Worm (Caenorhabditis elegans): ENCODE results near the gene ubc-18.

ubc-18 gene

ce11 chrIII:7084908-7085307 is 16.5 kb upstream of the ubc-18 start, which contains the start of gene tofu-7:
Gene tofu-7 (minus strand): TSS chrIII:7085018.
- TF ChIP-seq ets-7 (tag; optimal IDR thresholded peaks at IDR 0.05) = no peak

- no peak for TF ChIP-seq flt-1 (GFP tag; IDR thresholded peaks at IDR 0.05)
- no peak for TF ChIP-seq hmbx-1 (tag; optimal IDR thresholded peaks at IDR 0.05)
- no peak for TF ChIP-seq ceh-13 (GFP tag; optimal IDR thresholded peaks at IDR 0.05)
- TF ChIP-seq pes-1 (GFP tag; IDR thresholded peaks at IDR 0.05) = no peak
- no peak for TF ChIP-seq ama-1 (optimal IDR thresholded peaks at IDR 0.05)
- TF ChIP-seq hnd-1 (tag; optimal IDR thresholded peaks at IDR 0.05) = no peak
- no peak for TF ChIP-seq tra-4 (tag; optimal IDR thresholded peaks at IDR 0.05)
- TF ChIP-seq tbx-37 (GFP tag; conservative IDR thresholded peaks at IDR 0.05) = no peak
- TF ChIP-seq F13C5.2 (tag; optimal IDR thresholded peaks at IDR 0.05) = no peak
- TF ChIP-seq hmg-4 (GFP tag; optimal IDR thresholded peaks at IDR 0.05) = no peak
- no peak for TF ChIP-seq aly-1 (tag; optimal IDR thresholded peaks at IDR 0.05)
- no peak for TF ChIP-seq ceh-36 (tag; optimal IDR thresholded peaks at IDR 0.05)
- TF ChIP-seq tbx-11 (GFP tag; IDR thresholded peaks at IDR 0.05) = no peak
- TF ChIP-seq scrt-1 (GFP tag; IDR thresholded peaks at IDR 0.05) = no peak
- TF ChIP-seq B0310.2 (tag; optimal IDR thresholded peaks at IDR 0.05) = no peak
- TF ChIP-seq sea-1 (GFP tag; conservative IDR thresholded peaks at IDR 0.05) = no peak
- no peak for TF ChIP-seq ets-7 (tag; optimal IDR thresholded peaks at IDR 0.05)
Measured at ce11 chrIII:7083106-7083505, 14.7 kb upstream of the ubc-18 start.

ce11 chrIII:7081488-7081887 is 13.1 kb upstream of the ubc-18 start:
- no peak for TF ChIP-seq hmg-4 (GFP tag; optimal IDR thresholded peaks at IDR 0.05)
- TF ChIP-seq aly-1 (tag; optimal IDR thresholded peaks at IDR 0.05) = no peak
- no peak for TF ChIP-seq ceh-36 (tag; optimal IDR thresholded peaks at IDR 0.05)
- no peak for TF ChIP-seq sea-1 (GFP tag; conservative IDR thresholded peaks at IDR 0.05)
- TF ChIP-seq hnd-1 (tag; optimal IDR thresholded peaks at IDR 0.05) = no peak
- TF ChIP-seq tbx-37 (GFP tag; conservative IDR thresholded peaks at IDR 0.05) = no peak
- TF ChIP-seq B0310.2 (tag; optimal IDR thresholded peaks at IDR 0.05) = no peak
- TF ChIP-seq scrt-1 (GFP tag; IDR thresholded peaks at IDR 0.05) = no peak
- TF ChIP-seq tbx-11 (GFP tag; IDR thresholded peaks at IDR 0.05) = no peak
- TF ChIP-seq hmbx-1 (tag; optimal IDR thresholded peaks at IDR 0.05) = no peak
- TF ChIP-seq pes-1 (GFP tag; IDR thresholded peaks at IDR 0.05) = no peak
- no peak for TF ChIP-seq tra-4 (tag; optimal IDR thresholded peaks at IDR 0.05)
- no peak for TF ChIP-seq flt-1 (GFP tag; IDR thresholded peaks at IDR 0.05)
- no peak for TF ChIP-seq ets-7 (tag; optimal IDR thresholded peaks at IDR 0.05)
- no peak for TF ChIP-seq F13C5.2 (tag; optimal IDR thresholded peaks at IDR 0.05)
- TF ChIP-seq ceh-13 (GFP tag; optimal IDR thresholded peaks at IDR 0.05) = no peak
- TF ChIP-seq ama-1 (optimal IDR thresholded peaks at IDR 0.05) = no peak

DNA sequence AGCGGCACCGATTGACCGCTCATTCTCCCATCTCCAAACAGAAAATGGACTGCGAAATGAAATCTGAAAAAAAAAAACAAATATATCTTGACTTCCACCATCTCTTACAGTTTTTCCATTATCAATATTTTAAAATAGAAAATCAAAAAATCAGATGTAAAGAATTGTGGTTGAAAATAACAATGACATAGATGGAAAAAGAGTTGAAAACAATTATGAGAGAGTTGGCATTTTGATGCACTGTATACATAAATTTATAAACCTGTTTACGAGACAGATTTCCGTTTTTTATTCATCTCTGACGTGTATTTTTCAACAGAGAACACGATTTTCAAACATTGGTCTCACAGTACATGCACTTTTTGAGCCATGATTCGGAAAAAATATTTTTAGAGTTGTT is 12.3 kb upstream of the ubc-18 start, which contains the start of gene ZK418.7:
TSS of gene ZK418.7 (minus strand) at position 101 of the 400 bp plus-strand sequence.
- no peak for TF ChIP-seq ceh-36 (tag; optimal IDR thresholded peaks at IDR 0.05)
- no peak for TF ChIP-seq ama-1 (optimal IDR thresholded peaks at IDR 0.05)
- TF ChIP-seq sea-1 (GFP tag; conservative IDR thresholded peaks at IDR 0.05) = no peak
- TF ChIP-seq flt-1 (GFP tag; IDR thresholded peaks at IDR 0.05) = no peak
- no peak for TF ChIP-seq tbx-11 (GFP tag; IDR thresholded peaks at IDR 0.05)
- no peak for TF ChIP-seq B0310.2 (tag; optimal IDR thresholded peaks at IDR 0.05)

- TF ChIP-seq hmbx-1 (tag; optimal IDR thresholded peaks at IDR 0.05) (no peak), aly-1 (tag; optimal IDR thresholded peaks at IDR 0.05) (no peak), B0310.2 (tag; optimal IDR thresholded peaks at IDR 0.05) (no peak), sea-1 (GFP tag; conservative IDR thresholded peaks at IDR 0.05) (no peak)
Measured at ce11 chrIII:7078737-7079136, 10.4 kb upstream of the ubc-18 start, which contains the start of gene ZK418.6. Gene ZK418.6 (minus strand): TSS chrIII:7078837.

DNA sequence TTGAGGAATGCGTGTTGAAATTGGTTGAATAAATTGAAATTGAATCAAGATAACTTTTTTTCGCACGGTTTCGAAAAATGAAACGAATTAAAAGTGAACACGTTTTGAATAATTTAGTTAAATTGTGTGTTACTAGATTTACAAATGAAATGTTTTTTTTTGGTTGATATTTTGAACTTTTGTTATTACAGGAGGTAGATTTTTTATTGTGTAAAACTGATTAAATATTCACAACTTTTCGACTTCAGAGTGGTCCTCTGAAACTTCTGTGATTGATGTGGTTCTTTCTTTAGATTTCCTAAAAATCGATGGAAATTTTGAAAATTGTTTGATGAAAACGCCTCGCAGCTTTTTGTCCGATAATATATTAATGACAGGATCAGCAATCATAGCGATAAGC is 8.0 kb upstream of the ubc-18 start, which contains the start of gene ZK418.13:
TSS of gene ZK418.13 (minus strand) at position 101 of the 400 bp plus-strand sequence.
- TF ChIP-seq tra-4 (tag; optimal IDR thresholded peaks at IDR 0.05) = no peak

DNA sequence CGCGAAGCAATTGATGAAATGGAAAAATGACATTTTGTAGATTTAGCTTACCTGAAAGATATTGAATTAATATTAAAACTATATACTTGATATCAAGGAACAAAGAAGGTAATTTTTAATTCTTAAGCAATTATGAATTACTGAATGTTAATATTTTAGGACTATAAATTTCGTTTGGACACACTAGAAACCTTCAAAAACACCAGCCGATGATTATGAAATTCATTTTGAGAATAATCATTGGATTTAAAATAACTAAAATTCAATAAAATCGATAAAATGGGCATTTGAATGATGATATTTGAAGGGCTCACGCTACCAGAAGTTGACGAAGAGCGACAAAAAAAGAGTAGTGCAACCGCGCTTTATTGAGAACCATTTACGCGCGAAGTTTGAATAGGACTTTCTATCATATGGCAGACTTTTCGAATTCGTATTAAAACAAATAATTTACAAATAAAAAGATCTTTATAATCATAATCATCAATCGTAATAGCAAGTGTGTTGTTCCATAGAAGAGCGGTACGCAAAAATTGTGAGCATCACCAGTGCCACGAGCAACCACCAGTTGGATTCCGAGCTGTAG is 5.5 kb upstream of the ubc-18 start, which contains the start of gene ZK418.5:
TSS of gene ZK418.5 (minus strand) at position 51 of the 586 bp plus-strand sequence.
- TF ChIP-seq F13C5.2 (tag; optimal IDR thresholded peaks at IDR 0.05) (peak; percentile 60), sea-1 (GFP tag; conservative IDR thresholded peaks at IDR 0.05) (no peak), tbx-11 (GFP tag; IDR thresholded peaks at IDR 0.05) (no peak), ets-7 (tag; optimal IDR thresholded peaks at IDR 0.05) (no peak), ama-1 (optimal IDR thresholded peaks at IDR 0.05) (no peak), aly-1 (tag; optimal IDR thresholded peaks at IDR 0.05) (no peak), ceh-13 (GFP tag; optimal IDR thresholded peaks at IDR 0.05) (no peak), hnd-1 (tag; optimal IDR thresholded peaks at IDR 0.05) (no peak), tra-4 (tag; optimal IDR thresholded peaks at IDR 0.05) (no peak)

DNA sequence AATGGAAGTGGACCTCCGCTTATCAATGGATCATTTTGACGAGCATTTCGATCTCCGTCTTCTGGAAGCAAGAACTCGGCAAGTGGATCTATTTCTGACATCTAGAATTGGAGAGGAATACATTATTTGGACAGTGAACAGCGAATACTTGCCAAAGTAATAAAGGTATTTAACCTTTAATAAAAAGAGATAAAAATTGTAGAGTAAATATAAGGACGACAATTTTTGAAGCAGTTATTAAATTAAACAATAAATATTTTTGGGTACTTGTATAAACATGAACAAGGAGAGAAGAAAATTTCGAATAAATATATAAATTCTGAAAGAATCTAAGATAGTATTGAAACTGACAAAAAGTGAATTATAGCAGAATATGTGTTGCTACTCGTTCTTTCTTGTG is 4.1 kb upstream of the ubc-18 start, which contains the start of gene lin-37:
TSS of gene lin-37 (minus strand) at position 101 of the 400 bp plus-strand sequence.
- no peak for TF ChIP-seq pes-1 (GFP tag; IDR thresholded peaks at IDR 0.05)
- no peak for TF ChIP-seq sea-1 (GFP tag; conservative IDR thresholded peaks at IDR 0.05)
- no peak for TF ChIP-seq hmbx-1 (tag; optimal IDR thresholded peaks at IDR 0.05)
- TF ChIP-seq B0310.2 (tag; optimal IDR thresholded peaks at IDR 0.05) = no peak

ce11 chrIII:7069981-7070380 is 1.6 kb upstream of the ubc-18 start, which contains the start of gene tmem-17:
Gene tmem-17 (plus strand): TSS chrIII:7070281.
- TF ChIP-seq flt-1 (GFP tag; IDR thresholded peaks at IDR 0.05) (no peak), hmg-4 (GFP tag; optimal IDR thresholded peaks at IDR 0.05) (no peak), tbx-11 (GFP tag; IDR thresholded peaks at IDR 0.05) (no peak)
